Worm (Caenorhabditis elegans) whole organism, L1 larva: ENCODE results near the gene F14D7.12.

Experiments used
- C16A3.4 ChIP-seq: fragments of 150-350 bp; optimal IDR thresholded peaks from 2 replicates; lab custom pipeline; 2014; ENCODE audit warnings: missing biosample characterization, missing genetic modification characterization
- C34B4.2 ChIP-seq: sonication (generic microtip); optimal IDR thresholded peaks from 2 replicates; lab custom pipeline; 2017; ENCODE audit warnings: mild to moderate bottlenecking, missing genetic modification characterization, missing compliant biosample characterization
- aha-1 ChIP-seq: fragments of 150-350 bp; optimal IDR thresholded peaks from 2 replicates; lab custom pipeline; 2014; ENCODE audit warnings: missing biosample characterization, missing genetic modification characterization
- alr-1 ChIP-seq: fragments of 200-800 bp; sonication (Bioruptor generic); optimal IDR thresholded peaks from 2 replicates; lab custom pipeline; 2018; ENCODE audit warnings: borderline replicate concordance, mild to moderate bottlenecking, missing genetic modification characterization, missing compliant biosample characterization
- ama-1 ChIP-seq: fragments of 150-350 bp; optimal IDR thresholded peaks from 2 replicates; lab custom pipeline; 2014
- ceh-90 ChIP-seq: sonication (generic microtip); optimal IDR thresholded peaks from 2 replicates; lab custom pipeline; 2016; ENCODE audit warnings: missing genetic modification characterization, missing compliant biosample characterization
- ces-1 ChIP-seq: fragments of 150-350 bp; optimal IDR thresholded peaks from 2 replicates; lab custom pipeline; 2014; ENCODE audit warnings: missing biosample characterization, missing genetic modification reagents, missing genetic modification characterization
- efl-1 ChIP-seq, 4 experiments: fragments of 150-350 bp; optimal IDR thresholded peaks in 3 of 4; peaks in 1 of 4; 1 replicate in 1 of 4; 2 replicates in 3 of 4; lab custom pipeline; 2014; ENCODE audit warnings: missing biosample characterization in 2 of 4, missing genetic modification characterization in 2 of 4, missing genetic modification reagents in 2 of 4
- efl-3 ChIP-seq: fragments of 200-800 bp; sonication (Bioruptor generic); optimal IDR thresholded peaks from 2 replicates; lab custom pipeline; 2018; ENCODE audit warnings: mild to moderate bottlenecking, missing genetic modification characterization, missing compliant biosample characterization
- egl-13 ChIP-seq: sonication (generic microtip); optimal IDR thresholded peaks from 2 replicates; lab custom pipeline; 2016; ENCODE audit warnings: missing genotype, missing genetic modification reagents, missing genetic modification characterization, missing compliant biosample characterization
- egl-27 ChIP-seq, 2 experiments: fragments of 150-350 bp in 1 of 2; sonication (generic microtip); optimal IDR thresholded peaks; 3 replicates each; lab custom pipeline; 2017 to 2018; ENCODE audit warnings: missing biosample characterization in 2 of 2, missing genetic modification characterization in 2 of 2, missing genetic modification reagents in 2 of 2
- hlh-4 ChIP-seq: sonication (generic microtip); optimal IDR thresholded peaks from 2 replicates; lab custom pipeline; 2016; ENCODE audit warnings: mild to moderate bottlenecking, missing genetic modification characterization, missing compliant biosample characterization
- hpl-2 ChIP-seq: fragments of 150-350 bp; optimal IDR thresholded peaks from 2 replicates; lab custom pipeline; 2014; ENCODE audit warnings: missing biosample characterization, missing genetic modification reagents, missing genetic modification characterization
- irx-1 ChIP-seq: sonication (generic microtip); optimal IDR thresholded peaks from 2 replicates; lab custom pipeline; 2016; ENCODE audit warnings: missing genetic modification characterization, missing compliant biosample characterization
- lin-15B ChIP-seq: fragments of 150-350 bp; sonication (generic microtip); optimal IDR thresholded peaks from 3 replicates; lab custom pipeline; 2014; ENCODE audit warnings: missing biosample characterization, missing genetic modification characterization
- lir-3 ChIP-seq: sonication (generic microtip); optimal IDR thresholded peaks from 2 replicates; lab custom pipeline; 2016; ENCODE audit warnings: mild to moderate bottlenecking, missing genetic modification characterization, moderate library complexity, missing compliant biosample characterization; ENCODE audit not compliant: poor library complexity
- lsy-2 ChIP-seq, 2 experiments: fragments of 150-350 bp; optimal IDR thresholded peaks; 2 replicates each; lab custom pipeline; 2014; ENCODE audit warnings: missing biosample characterization in 2 of 2, missing genetic modification characterization in 2 of 2
- nhr-11 ChIP-seq: fragments of 150-350 bp; optimal IDR thresholded peaks from 2 replicates; lab custom pipeline; 2014; ENCODE audit warnings: missing biosample characterization, missing genetic modification characterization
- nhr-12 ChIP-seq: sonication (generic microtip); optimal IDR thresholded peaks from 2 replicates; lab custom pipeline; 2017; ENCODE audit warnings: missing biosample characterization, missing genetic modification characterization
- nhr-19 ChIP-seq: fragments of 200-800 bp; sonication (Bioruptor generic); conservative IDR thresholded peaks from 2 replicates; pipeline ENCODE4 v1.3.6; 2022; ENCODE audit warnings: missing genetic modification characterization, missing compliant biosample characterization
- nhr-20 ChIP-seq: sonication (generic microtip); optimal IDR thresholded peaks from 2 replicates; lab custom pipeline; 2016; ENCODE audit warnings: mild to moderate bottlenecking, missing genetic modification characterization, missing compliant biosample characterization
- nhr-237 ChIP-seq: fragments of 150-350 bp; optimal IDR thresholded peaks from 2 replicates; lab custom pipeline; 2014; ENCODE audit warnings: missing biosample characterization, missing genetic modification characterization
- nhr-71 ChIP-seq: sonication (generic microtip); optimal IDR thresholded peaks from 2 replicates; lab custom pipeline; 2016; ENCODE audit warnings: mild to moderate bottlenecking, missing genetic modification characterization, moderate library complexity, missing compliant biosample characterization
- nhr-76 ChIP-seq: sonication (generic microtip); optimal IDR thresholded peaks from 2 replicates; lab custom pipeline; 2017; ENCODE audit warnings: missing biosample characterization, missing genetic modification characterization
- nhr-77 ChIP-seq: fragments of 150-350 bp; optimal IDR thresholded peaks from 2 replicates; lab custom pipeline; 2014; ENCODE audit warnings: missing biosample characterization, missing genetic modification characterization
- nhr-84 ChIP-seq: sonication (generic microtip); optimal IDR thresholded peaks from 2 replicates; lab custom pipeline; 2017; ENCODE audit warnings: missing biosample characterization, missing genetic modification characterization
- nhr-90 ChIP-seq: sonication (generic microtip); optimal IDR thresholded peaks from 2 replicates; lab custom pipeline; 2016; ENCODE audit warnings: mild to moderate bottlenecking, missing genetic modification characterization, missing compliant biosample characterization; ENCODE audit not compliant: poor library complexity
- rnt-1 ChIP-seq: sonication (generic microtip); optimal IDR thresholded peaks from 2 replicates; lab custom pipeline; 2016; ENCODE audit warnings: mild to moderate bottlenecking, missing genetic modification characterization, moderate library complexity, missing compliant biosample characterization
- snpc-4 ChIP-seq: fragments of 150-350 bp; optimal IDR thresholded peaks from 2 replicates; lab custom pipeline; 2014; ENCODE audit warnings: missing biosample characterization, missing genetic modification characterization
- snu-23 ChIP-seq: sonication (generic microtip); optimal IDR thresholded peaks from 2 replicates; lab custom pipeline; 2016; ENCODE audit warnings: missing genetic modification characterization, missing compliant biosample characterization
- sox-4 ChIP-seq: sonication (generic microtip); optimal IDR thresholded peaks from 2 replicates; lab custom pipeline; 2016; ENCODE audit warnings: missing genetic modification characterization, missing compliant biosample characterization
- sptf-1 ChIP-seq: fragments of 150-350 bp; optimal IDR thresholded peaks from 2 replicates; lab custom pipeline; 2014; ENCODE audit warnings: missing biosample characterization, missing genetic modification characterization
- sup-37 ChIP-seq: fragments of 200-800 bp; sonication (Bioruptor generic); optimal IDR thresholded peaks from 2 replicates; lab custom pipeline; 2018; ENCODE audit warnings: mild to moderate bottlenecking, missing genetic modification characterization, missing compliant biosample characterization
- swsn-7 ChIP-seq: sonication (generic microtip); optimal IDR thresholded peaks from 2 replicates; lab custom pipeline; 2016; ENCODE audit warnings: missing genetic modification characterization, missing compliant biosample characterization
- tbx-2 ChIP-seq: sonication (generic microtip); optimal IDR thresholded peaks from 2 replicates; lab custom pipeline; 2016; ENCODE audit warnings: missing genetic modification characterization, missing compliant biosample characterization
- tlp-1 ChIP-seq: fragments of 150-350 bp; optimal IDR thresholded peaks from 2 replicates; lab custom pipeline; 2014; ENCODE audit warnings: missing biosample characterization, missing genetic modification characterization
- unc-62 ChIP-seq: fragments of 150-350 bp; optimal IDR thresholded peaks from 2 replicates; lab custom pipeline; 2014; ENCODE audit warnings: missing biosample characterization, missing genetic modification reagents, missing genetic modification characterization
- vab-15 ChIP-seq: sonication (generic microtip); optimal IDR thresholded peaks from 2 replicates; lab custom pipeline; 2017; ENCODE audit warnings: missing genotype, mild to moderate bottlenecking, missing genetic modification characterization, missing compliant biosample characterization
- xbp-1 ChIP-seq: sonication (generic microtip); optimal IDR thresholded peaks from 2 replicates; lab custom pipeline; 2016; ENCODE audit warnings: missing genetic modification characterization, missing compliant biosample characterization
- zag-1 ChIP-seq: fragments of 150-350 bp; optimal IDR thresholded peaks from 2 replicates; lab custom pipeline; 2014; ENCODE audit warnings: missing biosample characterization, missing genetic modification characterization
- zip-4 ChIP-seq: fragments of 200-800 bp; sonication (Bioruptor generic); optimal IDR thresholded peaks from 2 replicates; lab custom pipeline; 2018; ENCODE audit warnings: mild to moderate bottlenecking, missing genetic modification characterization, moderate library complexity, missing compliant biosample characterization
- ztf-4 ChIP-seq: fragments of 150-350 bp; optimal IDR thresholded peaks from 2 replicates; lab custom pipeline; 2014; ENCODE audit warnings: missing biosample characterization, missing genetic modification characterization

The F14D7.12 gene

DNA sequence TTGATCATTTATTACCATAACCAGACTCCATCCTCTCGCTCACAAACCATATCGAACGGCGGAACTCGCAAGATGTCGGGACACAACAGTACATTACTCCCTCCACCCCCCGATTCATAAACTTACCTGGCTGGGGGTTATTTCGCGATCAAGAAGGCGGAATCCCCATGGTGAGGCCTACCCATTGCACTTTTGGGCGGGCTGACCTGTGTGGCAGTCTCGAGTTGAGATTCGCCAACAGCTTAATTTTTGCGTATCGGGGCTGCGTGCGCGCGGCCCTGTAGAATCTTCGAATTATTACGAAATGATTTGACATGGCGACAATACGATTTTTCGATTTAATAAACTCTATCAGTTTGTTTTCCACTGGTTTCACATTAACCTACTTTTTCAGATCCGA lies 22.4 kb upstream of the F14D7.12 start:
- TF ChIP-seq snpc-4 (tag; lab: Kevin White, UChicago) = peak; percentile 40

DNA sequence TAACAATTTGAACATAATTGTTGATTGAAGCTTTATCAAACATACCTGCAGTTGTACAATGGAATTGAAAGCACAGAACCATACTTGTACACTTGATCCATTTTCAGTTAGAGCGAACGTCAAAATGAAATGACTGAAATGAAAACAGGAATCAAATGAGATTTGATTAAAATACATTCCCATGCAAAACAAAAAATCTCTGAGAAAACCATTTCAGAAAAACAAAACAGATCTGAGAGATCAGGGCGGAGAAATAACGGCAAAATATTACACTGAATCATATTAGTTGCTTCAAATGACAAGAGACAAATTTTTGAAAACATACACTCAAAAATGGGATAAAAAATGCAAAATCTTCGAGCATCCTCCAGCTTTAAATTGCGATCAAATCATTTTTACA lies 20.0 kb upstream of the F14D7.12 start, which contains the start of gene srt-33:
srt-33 (minus strand) TSS at position 101 of the 400 bp plus-strand sequence.
- TF ChIP-seq alr-1 (tag; lab: Kevin White, UChicago) = no peak
- TF ChIP-seq lsy-2 (tag; optimal IDR thresholded peaks at IDR 0.05; lab: Kevin White, UChicago) = no peak
- no peak for TF ChIP-seq efl-3
- TF ChIP-seq egl-27 (tag; optimal IDR thresholded peaks at IDR 0.05; lab: Kevin White, UChicago) = no peak
- TF ChIP-seq nhr-19 = no peak
- no peak for TF ChIP-seq nhr-76
- no peak for TF ChIP-seq C34B4.2 (tag; lab: Kevin White, UChicago)
- no peak for TF ChIP-seq efl-1 (optimal IDR thresholded peaks at IDR 0.05; lab: Kevin White, UChicago)
- TF ChIP-seq efl-1 (GFP tag; optimal IDR thresholded peaks at IDR 0.05 in 1 of 2; lab: Kevin White, UChicago) = no peak
- TF ChIP-seq sox-4 (tag; lab: Kevin White, UChicago) = no peak
- TF ChIP-seq nhr-71 (tag; lab: Kevin White, UChicago) = no peak
- TF ChIP-seq C16A3.4 (tag; lab: Kevin White, UChicago) = no peak
- TF ChIP-seq snu-23 (GFP tag; lab: Kevin White, UChicago) = no peak
- no peak for TF ChIP-seq lir-3 (tag; lab: Kevin White, UChicago)
- no peak for TF ChIP-seq ama-1
- no peak for TF ChIP-seq hpl-2 (GFP tag; lab: Kevin White, UChicago)
- TF ChIP-seq nhr-84 = no peak
- TF ChIP-seq sup-37 (GFP tag; lab: Kevin White, UChicago) = no peak
- TF ChIP-seq, all 84 proteins: peak for 0

DNA sequence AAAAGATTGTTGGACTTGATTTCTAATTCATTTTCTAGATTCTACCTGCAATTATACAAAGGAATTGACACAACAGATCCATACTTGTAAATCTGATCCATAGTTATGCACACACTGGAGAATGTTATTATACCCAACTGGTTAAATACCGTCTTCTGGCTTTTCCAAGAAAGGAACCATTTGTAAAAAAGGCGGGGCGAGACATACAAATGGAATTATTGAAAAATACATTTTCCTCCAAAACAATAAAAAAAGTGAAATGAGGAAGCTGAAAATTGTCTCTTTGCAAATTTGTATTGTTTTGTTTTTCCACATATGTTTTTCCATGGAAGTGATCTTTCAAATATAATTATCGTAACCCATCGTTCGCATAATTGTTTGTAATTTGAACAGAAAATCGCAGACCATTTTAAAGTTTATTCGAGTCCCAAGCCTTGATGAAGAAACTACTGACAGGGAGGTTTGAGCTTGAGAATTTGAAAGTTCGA lies 17.5 kb upstream of the F14D7.12 start, which contains the start of the genes srt-74 and F40G12.9:
srt-74 (minus strand) TSS at position 101 of the 488 bp plus-strand sequence.
F40G12.9 (plus strand) TSS at position 438 of the 488 bp plus-strand sequence.
- TF ChIP-seq ztf-4 (tag; lab: Kevin White, UChicago) (no peak), rnt-1 (tag; lab: Kevin White, UChicago) (no peak), nhr-20 (tag; lab: Kevin White, UChicago) (no peak), vab-15 (tag; lab: Kevin White, UChicago) (no peak), sptf-1 (tag; lab: Kevin White, UChicago) (no peak), nhr-77 (tag; lab: Kevin White, UChicago) (no peak), snu-23 (GFP tag; lab: Kevin White, UChicago) (no peak), lin-15B (tag; lab: Kevin White, UChicago) (no peak), zag-1 (no peak), C16A3.4 (tag; lab: Kevin White, UChicago) (no peak), swsn-7 (no peak), nhr-11 (tag; lab: Kevin White, UChicago) (no peak), egl-13 (tag; lab: Kevin White, UChicago) (no peak), zip-4 (no peak), nhr-237 (no peak), aha-1 (tag; lab: Kevin White, UChicago) (no peak), lir-3 (tag; lab: Kevin White, UChicago) (no peak), ceh-90 (tag; lab: Kevin White, UChicago) (no peak)

DNA sequence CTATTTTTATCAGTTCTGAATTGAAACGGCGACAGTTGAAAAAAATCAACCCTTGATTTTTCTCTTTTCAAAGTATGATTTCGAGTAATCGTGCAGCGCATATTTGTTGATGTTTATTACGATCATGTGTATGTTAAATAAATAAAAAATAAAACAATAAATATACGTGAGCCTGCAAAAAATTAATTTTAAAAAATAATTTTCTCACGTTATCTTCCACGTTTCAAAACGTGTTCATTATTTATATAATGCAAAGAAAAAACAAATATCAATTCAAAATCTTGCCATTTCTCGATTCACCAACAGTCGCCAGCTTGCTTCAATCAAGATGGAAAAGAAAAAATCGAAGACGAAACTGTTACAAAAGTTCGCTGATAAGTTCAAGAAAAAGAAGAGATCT lies 16.6 kb upstream of the F14D7.12 start, which contains the start of gene F40G12.10:
F40G12.10 (plus strand) TSS at position 301 of the 400 bp plus-strand sequence.
- no peak for TF ChIP-seq ces-1 (GFP tag; lab: Kevin White, UChicago)
- TF ChIP-seq nhr-20 (tag; lab: Kevin White, UChicago) = no peak
- no peak for TF ChIP-seq xbp-1
- no peak for TF ChIP-seq egl-27 (tag; optimal IDR thresholded peaks at IDR 0.05; lab: Kevin White, UChicago)
- TF ChIP-seq tbx-2 (tag; lab: Kevin White, UChicago) = no peak
- TF ChIP-seq nhr-90 (tag; lab: Kevin White, UChicago) = no peak
- no peak for TF ChIP-seq unc-62 (GFP tag; lab: Kevin White, UChicago)
- TF ChIP-seq hlh-4 (tag; lab: Kevin White, UChicago) = no peak
- TF ChIP-seq efl-1 (optimal IDR thresholded peaks at IDR 0.05; lab: Kevin White, UChicago) = no peak
- TF ChIP-seq efl-1 (GFP tag; optimal IDR thresholded peaks at IDR 0.05 in 1 of 2; lab: Kevin White, UChicago) = no peak
- TF ChIP-seq nhr-12 = no peak
- no peak for TF ChIP-seq tlp-1 (tag; lab: Kevin White, UChicago)
- no peak for TF ChIP-seq irx-1 (tag; lab: Kevin White, UChicago)
- no peak for TF ChIP-seq zag-1
